Worm (Caenorhabditis elegans) whole organism, L1 larva: Measurements from ENCODE around the gene grwd-1.
A peak's percentile ranks its signal among the peaks of the same experiment; 100 is the strongest.

Source experiments
- C04F5.9 ChIP-seq: sonication (generic microtip); optimal IDR thresholded peaks from 2 replicates; lab custom pipeline; 2016; ENCODE audit warnings: missing genetic modification characterization, missing compliant biosample characterization
- Y116A8C.19 ChIP-seq: sonication (generic microtip); optimal IDR thresholded peaks from 2 replicates; lab custom pipeline; 2016; ENCODE audit warnings: missing compliant biosample characterization, missing genetic modification characterization, borderline replicate concordance
- aha-1 ChIP-seq: fragments of 150-350 bp; optimal IDR thresholded peaks from 2 replicates; lab custom pipeline; 2014; ENCODE audit warnings: missing biosample characterization, missing genetic modification characterization
- ama-1 ChIP-seq: fragments of 150-350 bp; optimal IDR thresholded peaks from 2 replicates; lab custom pipeline; 2014
- blmp-1 ChIP-seq: fragments of 150-350 bp; optimal IDR thresholded peaks from 2 replicates; lab custom pipeline; 2014; ENCODE audit warnings: missing biosample characterization, missing genetic modification characterization
- ceh-82 ChIP-seq, 3 experiments: fragments of 150-350 bp in 1 of 3; sonication (generic microtip) in 2 of 3; optimal IDR thresholded peaks; 2 replicates each; lab custom pipeline; 2014 to 2017; ENCODE audit warnings: missing biosample characterization in 3 of 3, missing genetic modification characterization in 3 of 3
- ceh-88 ChIP-seq: fragments of 200-800 bp; sonication (Bioruptor generic); IDR thresholded peaks from 2 replicates; pipeline ENCODE4 v1.3.6; 2022; ENCODE audit warnings: missing genetic modification characterization, missing compliant biosample characterization
- ces-1 ChIP-seq: fragments of 150-350 bp; optimal IDR thresholded peaks from 2 replicates; lab custom pipeline; 2014; ENCODE audit warnings: missing biosample characterization, missing genetic modification reagents, missing genetic modification characterization
- dpl-1 ChIP-seq, 3 experiments: fragments of 150-350 bp in 2 of 3; sonication (generic microtip) in 1 of 3; optimal IDR thresholded peaks; 2 replicates each; lab custom pipeline; 2014 to 2017; ENCODE audit warnings: missing biosample characterization in 3 of 3, missing genetic modification characterization in 3 of 3, missing genetic modification reagents in 3 of 3
- efl-1 ChIP-seq, 4 experiments: fragments of 150-350 bp; optimal IDR thresholded peaks in 3 of 4; peaks in 1 of 4; 1 replicate in 1 of 4; 2 replicates in 3 of 4; lab custom pipeline; 2014; ENCODE audit warnings: missing biosample characterization in 2 of 4, missing genetic modification characterization in 2 of 4, missing genetic modification reagents in 2 of 4
- efl-3 ChIP-seq: fragments of 200-800 bp; sonication (Bioruptor generic); optimal IDR thresholded peaks from 2 replicates; lab custom pipeline; 2018; ENCODE audit warnings: mild to moderate bottlenecking, missing genetic modification characterization, missing compliant biosample characterization
- egl-13 ChIP-seq: sonication (generic microtip); optimal IDR thresholded peaks from 2 replicates; lab custom pipeline; 2016; ENCODE audit warnings: missing genotype, missing genetic modification reagents, missing genetic modification characterization, missing compliant biosample characterization
- ets-5 ChIP-seq: fragments of 200-800 bp; sonication (Bioruptor generic); IDR thresholded peaks from 2 replicates; pipeline ENCODE4 v1.3.6; 2022; ENCODE audit warnings: missing genetic modification characterization, missing compliant biosample characterization
- fkh-8 ChIP-seq: sonication (generic microtip); optimal IDR thresholded peaks from 2 replicates; lab custom pipeline; 2016; ENCODE audit warnings: mild to moderate bottlenecking, missing genetic modification characterization, missing compliant biosample characterization
- hlh-17 ChIP-seq: fragments of 200-800 bp; sonication (Bioruptor generic); optimal IDR thresholded peaks from 2 replicates; lab custom pipeline; 2018; ENCODE audit warnings: missing genetic modification characterization, mild to moderate bottlenecking, missing compliant biosample characterization, moderate library complexity, borderline replicate concordance
- hlh-4 ChIP-seq: sonication (generic microtip); optimal IDR thresholded peaks from 2 replicates; lab custom pipeline; 2016; ENCODE audit warnings: mild to moderate bottlenecking, missing genetic modification characterization, missing compliant biosample characterization
- isw-1 ChIP-seq: fragments of 200-800 bp; sonication (Bioruptor generic); IDR thresholded peaks from 2 replicates; pipeline ENCODE4 v1.3.6; 2022; ENCODE audit warnings: missing genetic modification characterization, missing compliant biosample characterization
- lin-14 ChIP-seq: fragments of 200-800 bp; sonication (Bioruptor generic); optimal IDR thresholded peaks from 2 replicates; lab custom pipeline; 2018; ENCODE audit warnings: mild to moderate bottlenecking, missing genetic modification characterization, moderate library complexity, missing compliant biosample characterization
- lin-35 ChIP-seq, 2 experiments: fragments of 150-350 bp; optimal IDR thresholded peaks; 2 replicates each; lab custom pipeline; 2014; ENCODE audit warnings: missing biosample characterization in 2 of 2, missing genetic modification characterization in 2 of 2, missing genetic modification reagents in 2 of 2
- lin-39 ChIP-seq: fragments of 150-350 bp; optimal IDR thresholded peaks from 2 replicates; lab custom pipeline; 2014; ENCODE audit warnings: missing biosample characterization, missing genetic modification reagents, missing genetic modification characterization
- lir-3 ChIP-seq: sonication (generic microtip); optimal IDR thresholded peaks from 2 replicates; lab custom pipeline; 2016; ENCODE audit warnings: mild to moderate bottlenecking, missing genetic modification characterization, moderate library complexity, missing compliant biosample characterization; ENCODE audit not compliant: poor library complexity
- mab-9 ChIP-seq: fragments of 200-800 bp; sonication (Bioruptor generic); IDR thresholded peaks from 2 replicates; pipeline ENCODE4 v1.3.6; 2022; ENCODE audit warnings: missing genetic modification reagents, missing genetic modification characterization, missing compliant biosample characterization
- nhr-11 ChIP-seq: fragments of 150-350 bp; optimal IDR thresholded peaks from 2 replicates; lab custom pipeline; 2014; ENCODE audit warnings: missing biosample characterization, missing genetic modification characterization
- nhr-20 ChIP-seq: sonication (generic microtip); optimal IDR thresholded peaks from 2 replicates; lab custom pipeline; 2016; ENCODE audit warnings: mild to moderate bottlenecking, missing genetic modification characterization, missing compliant biosample characterization
- nhr-237 ChIP-seq: fragments of 150-350 bp; optimal IDR thresholded peaks from 2 replicates; lab custom pipeline; 2014; ENCODE audit warnings: missing biosample characterization, missing genetic modification characterization
- nhr-77 ChIP-seq: fragments of 150-350 bp; optimal IDR thresholded peaks from 2 replicates; lab custom pipeline; 2014; ENCODE audit warnings: missing biosample characterization, missing genetic modification characterization
- nhr-85 ChIP-seq: sonication (generic microtip); peaks from one replicate; lab custom pipeline; 2016; ENCODE audit warnings: missing genetic modification characterization, inconsistent platforms, missing compliant biosample characterization
- nhr-90 ChIP-seq: sonication (generic microtip); optimal IDR thresholded peaks from 2 replicates; lab custom pipeline; 2016; ENCODE audit warnings: mild to moderate bottlenecking, missing genetic modification characterization, missing compliant biosample characterization; ENCODE audit not compliant: poor library complexity
- pag-3 ChIP-seq: sonication (generic microtip); optimal IDR thresholded peaks from 2 replicates; lab custom pipeline; 2017; ENCODE audit warnings: missing genetic modification characterization, mild to moderate bottlenecking, missing compliant biosample characterization, antibody characterized with exemption, borderline replicate concordance; ENCODE audit not compliant: insufficient read depth
- rnt-1 ChIP-seq: sonication (generic microtip); optimal IDR thresholded peaks from 2 replicates; lab custom pipeline; 2016; ENCODE audit warnings: mild to moderate bottlenecking, missing genetic modification characterization, moderate library complexity, missing compliant biosample characterization
- snu-23 ChIP-seq: sonication (generic microtip); optimal IDR thresholded peaks from 2 replicates; lab custom pipeline; 2016; ENCODE audit warnings: missing genetic modification characterization, missing compliant biosample characterization
- tlp-1 ChIP-seq: fragments of 150-350 bp; optimal IDR thresholded peaks from 2 replicates; lab custom pipeline; 2014; ENCODE audit warnings: missing biosample characterization, missing genetic modification characterization
- unc-130 ChIP-seq: fragments of 150-350 bp; optimal IDR thresholded peaks from 2 replicates; lab custom pipeline; 2017; ENCODE audit warnings: missing biosample characterization, missing genetic modification characterization, inconsistent platforms
- unc-30 ChIP-seq: sonication (generic microtip); optimal IDR thresholded peaks from 2 replicates; lab custom pipeline; 2017; ENCODE audit warnings: missing biosample characterization, missing genetic modification characterization
- xbp-1 ChIP-seq: sonication (generic microtip); optimal IDR thresholded peaks from 2 replicates; lab custom pipeline; 2016; ENCODE audit warnings: missing genetic modification characterization, missing compliant biosample characterization
- ztf-11 ChIP-seq, 2 experiments: sonication (generic microtip); optimal IDR thresholded peaks; 2 replicates each; lab custom pipeline; 2016 to 2017; ENCODE audit warnings: missing genetic modification characterization in 2 of 2, missing biosample characterization in 1 of 2, missing compliant biosample characterization in 1 of 2
- ztf-4 ChIP-seq: fragments of 150-350 bp; optimal IDR thresholded peaks from 2 replicates; lab custom pipeline; 2014; ENCODE audit warnings: missing biosample characterization, missing genetic modification characterization

The grwd-1 gene

DNA sequence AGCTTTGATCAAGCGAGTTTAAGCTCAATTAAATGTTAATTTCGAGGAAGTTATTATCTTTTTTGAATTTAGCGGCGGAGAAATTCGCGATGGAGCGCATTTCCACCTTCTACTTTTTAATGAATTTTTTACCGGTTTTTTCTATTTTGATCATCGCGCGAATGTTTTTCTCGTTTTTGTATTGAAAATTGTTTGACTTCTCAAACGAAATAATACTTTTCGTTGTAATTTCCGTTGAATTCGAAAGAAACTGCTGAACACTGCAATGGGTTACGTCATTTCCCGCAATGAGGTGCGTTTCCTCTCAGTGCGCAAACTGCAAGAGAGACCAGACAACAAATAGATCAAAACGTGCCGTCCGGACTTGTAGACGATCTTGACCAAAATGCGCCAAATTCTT, 28.0 kb downstream of the grwd-1 start:
- TF ChIP-seq ztf-11 (tag; optimal IDR thresholded peaks at IDR 0.05; lab: Kevin White, UChicago) = no peak
- TF ChIP-seq lin-35 (GFP tag; optimal IDR thresholded peaks at IDR 0.05; lab: Kevin White, UChicago) = peak in 1 of 2 experiments; percentile 34
- no peak for TF ChIP-seq efl-1 (optimal IDR thresholded peaks at IDR 0.05; lab: Kevin White, UChicago)
- peak in 1 of 2 experiments; percentile 52 for TF ChIP-seq efl-1 (GFP tag; optimal IDR thresholded peaks at IDR 0.05 in 1 of 2; lab: Kevin White, UChicago)
- peak in 1 of 3 experiments; percentile 51 for TF ChIP-seq dpl-1 (GFP tag; optimal IDR thresholded peaks at IDR 0.05; lab: Kevin White, UChicago)

DNA sequence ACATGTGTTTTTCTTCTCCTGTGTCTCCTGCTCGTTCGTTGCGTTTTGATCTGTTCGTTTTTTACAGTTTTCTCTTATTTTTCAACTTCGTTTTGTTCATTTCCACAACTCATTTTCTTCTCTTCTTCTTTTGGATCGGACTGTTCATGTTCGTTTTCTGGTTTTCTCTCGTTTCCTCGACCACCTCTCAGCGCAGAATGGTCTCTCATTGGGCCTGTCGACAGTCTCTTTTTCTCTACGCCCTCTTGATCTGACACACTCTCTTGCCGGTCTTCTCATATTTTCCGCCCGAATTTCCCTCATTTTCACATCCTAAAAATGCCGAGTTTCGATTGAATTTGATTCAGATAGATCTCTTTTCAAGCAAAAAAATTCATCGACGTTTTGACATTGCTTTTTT, 28.4 kb downstream of the grwd-1 start:
- TF ChIP-seq lin-39 (no peak), nhr-85 (tag; lab: Kevin White, UChicago) (no peak), snu-23 (peak; percentile 16), dpl-1 (GFP tag; optimal IDR thresholded peaks at IDR 0.05; lab: Kevin White, UChicago) (no peak), aha-1 (tag; lab: Kevin White, UChicago) (no peak), ets-5 (GFP tag; lab: Robert Waterston, UW) (no peak), hlh-17 (GFP tag; lab: Kevin White, UChicago) (no peak), hlh-4 (no peak), ceh-82 (tag; optimal IDR thresholded peaks at IDR 0.05; lab: Kevin White, UChicago) (no peak), C04F5.9 (tag; lab: Kevin White, UChicago) (no peak), ama-1 (no peak), nhr-237 (tag; lab: Kevin White, UChicago) (no peak), lin-14 (GFP tag; lab: Kevin White, UChicago) (peak; percentile 45), Y116A8C.19 (tag; lab: Kevin White, UChicago) (no peak), isw-1 (GFP tag; lab: Robert Waterston, UW) (no peak), blmp-1 (peak; percentile 55), efl-1 (optimal IDR thresholded peaks at IDR 0.05; lab: Kevin White, UChicago) (peak; percentile 15 to 23), efl-1 (GFP tag; optimal IDR thresholded peaks at IDR 0.05 in 1 of 2; lab: Kevin White, UChicago) (no peak), rnt-1 (tag; lab: Kevin White, UChicago) (no peak), fkh-8 (tag; lab: Kevin White, UChicago) (no peak), tlp-1 (tag; lab: Kevin White, UChicago) (no peak), lin-35 (GFP tag; optimal IDR thresholded peaks at IDR 0.05; lab: Kevin White, UChicago) (peak in 1 of 2 experiments; percentile 1), egl-13 (tag; lab: Kevin White, UChicago) (no peak), nhr-11 (tag; lab: Kevin White, UChicago) (no peak), nhr-90 (tag; lab: Kevin White, UChicago) (no peak), efl-3 (no peak)

DNA sequence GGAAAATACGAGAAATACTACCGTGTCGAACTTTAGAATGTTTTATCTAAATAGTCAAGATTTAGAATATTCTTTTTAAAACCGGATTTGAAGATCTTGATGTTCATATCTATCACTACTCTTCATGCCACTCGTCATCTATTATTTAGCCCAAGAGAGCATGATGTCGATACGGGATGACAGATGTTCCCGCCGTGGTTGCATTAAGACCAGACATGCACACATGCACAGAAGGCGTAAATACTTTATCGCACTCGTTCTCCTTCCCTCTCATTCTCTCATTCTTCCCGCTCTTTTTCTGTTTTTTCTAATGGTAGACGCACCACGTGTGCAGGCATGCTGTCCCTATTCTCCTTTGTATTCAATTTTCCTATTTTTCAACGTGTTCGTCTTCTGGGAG, 30.1 kb downstream of the grwd-1 start:
- TF ChIP-seq nhr-77 (tag; lab: Kevin White, UChicago) = no peak
- no peak for TF ChIP-seq lir-3
- TF ChIP-seq ceh-88 (GFP tag; lab: Robert Waterston, UW) = no peak
- no peak for TF ChIP-seq ama-1
- no peak for TF ChIP-seq ztf-4 (tag; lab: Kevin White, UChicago)
- peak in 1 of 3 experiments; percentile 14 for TF ChIP-seq dpl-1 (GFP tag; optimal IDR thresholded peaks at IDR 0.05; lab: Kevin White, UChicago)
- TF ChIP-seq ces-1 (GFP tag; lab: Kevin White, UChicago) = no peak
- TF ChIP-seq fkh-8 (tag; lab: Kevin White, UChicago) = no peak
- no peak for TF ChIP-seq nhr-20 (tag; lab: Kevin White, UChicago)
- TF ChIP-seq efl-1 (optimal IDR thresholded peaks at IDR 0.05; lab: Kevin White, UChicago) = no peak
- TF ChIP-seq efl-1 (GFP tag; optimal IDR thresholded peaks at IDR 0.05 in 1 of 2; lab: Kevin White, UChicago) = peak in 1 of 2 experiments; percentile 4
- TF ChIP-seq ztf-11 (tag; optimal IDR thresholded peaks at IDR 0.05; lab: Kevin White, UChicago) = no peak
- TF ChIP-seq lin-35 (GFP tag; optimal IDR thresholded peaks at IDR 0.05; lab: Kevin White, UChicago) = no peak
- no peak for TF ChIP-seq aha-1 (tag; lab: Kevin White, UChicago)
- TF ChIP-seq pag-3 = no peak
- TF ChIP-seq lin-14 (GFP tag; lab: Kevin White, UChicago) = peak; percentile 22
- no peak for TF ChIP-seq mab-9
- TF ChIP-seq unc-130 (tag; lab: Kevin White, UChicago) = no peak
- no peak for TF ChIP-seq unc-30 (tag; lab: Kevin White, UChicago)
- TF ChIP-seq xbp-1 (tag; lab: Kevin White, UChicago) = no peak
